Worm (Caenorhabditis elegans): ENCODE results near the gene T19C9.10.

DNA sequence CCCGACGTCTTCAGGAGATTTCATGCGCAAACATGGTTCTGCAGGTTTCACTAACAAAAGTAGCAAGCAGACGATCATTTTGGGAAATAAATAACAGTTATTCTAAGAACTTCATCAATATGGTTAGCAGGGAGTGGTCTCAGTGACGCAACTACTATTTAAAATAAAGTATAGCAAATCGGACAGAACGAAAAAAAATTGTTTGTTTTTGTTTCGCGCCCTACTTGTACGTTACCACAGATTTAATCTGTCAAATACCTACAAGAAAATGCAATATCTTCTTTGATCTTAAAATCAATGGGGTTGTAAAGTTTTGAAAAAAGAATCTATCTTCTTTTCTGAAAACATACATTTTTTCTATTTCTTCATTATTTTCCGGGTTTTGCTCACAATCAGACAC, 37.5 kb upstream of the T19C9.10 start, which contains the start of gene srz-96:
- no peak for TF ChIP-seq ces-1 (GFP tag; optimal IDR thresholded peaks at IDR 0.05)
- no peak for TF ChIP-seq elt-1 (tag; optimal IDR thresholded peaks at IDR 0.05; ENCODE audit: borderline replicate concordance, insufficient read depth)
